Worm (Caenorhabditis elegans) whole organism, mixed stage, embryonic: Measurements from ENCODE around the gene C50D2.2.
A peak's percentile ranks its signal among the peaks of the same experiment; 100 is the strongest.

Experiments
- M03D4.4 ChIP-seq: sonication (generic microtip); optimal IDR thresholded peaks from 2 replicates; lab custom pipeline; 2017; ENCODE audit warnings: mild to moderate bottlenecking, missing genetic modification characterization, missing compliant biosample characterization
- bed-3 ChIP-seq: fragments of 200-800 bp; sonication (Bioruptor generic); optimal IDR thresholded peaks from 3 replicates; lab custom pipeline; 2018; ENCODE audit warnings: mild to moderate bottlenecking, missing genetic modification characterization, moderate library complexity, missing compliant biosample characterization
- blmp-1 ChIP-seq: fragments of 150-350 bp; optimal IDR thresholded peaks from 2 replicates; lab custom pipeline; 2014; ENCODE audit warnings: missing biosample characterization, missing genetic modification characterization
- ceh-39 ChIP-seq: fragments of 150-350 bp; optimal IDR thresholded peaks from 2 replicates; lab custom pipeline; 2014; ENCODE audit warnings: missing biosample characterization, missing genetic modification characterization
- ceh-83 ChIP-seq: fragments of 200-800 bp; sonication (Bioruptor generic); optimal IDR thresholded peaks from 2 replicates; lab custom pipeline; 2018; ENCODE audit warnings: mild to moderate bottlenecking, missing genetic modification characterization, missing compliant biosample characterization
- ces-1 ChIP-seq: fragments of 150-350 bp; optimal IDR thresholded peaks from 2 replicates; lab custom pipeline; 2014; ENCODE audit warnings: missing biosample characterization, missing genetic modification reagents, missing genetic modification characterization
- cnd-1 ChIP-seq: fragments of 200-800 bp; sonication (Bioruptor generic); optimal IDR thresholded peaks from 2 replicates; lab custom pipeline; 2018; ENCODE audit warnings: mild to moderate bottlenecking, missing genetic modification characterization, missing compliant biosample characterization
- drap-1 ChIP-seq: fragments of 200-800 bp; sonication (Bioruptor generic); optimal IDR thresholded peaks from 3 replicates; lab custom pipeline; 2018; ENCODE audit warnings: mild to moderate bottlenecking, missing genetic modification characterization, missing compliant biosample characterization
- elt-1 ChIP-seq: sonication (generic microtip); optimal IDR thresholded peaks from 2 replicates; lab custom pipeline; 2017; ENCODE audit warnings: missing genetic modification characterization, mild to moderate bottlenecking, missing compliant biosample characterization, antibody characterized with exemption, moderate library complexity, borderline replicate concordance; ENCODE audit not compliant: insufficient read depth
- elt-3 ChIP-seq: fragments of 150-350 bp; optimal IDR thresholded peaks from 2 replicates; lab custom pipeline; 2014; ENCODE audit warnings: missing biosample characterization, missing genetic modification characterization
- hlh-1 ChIP-seq: fragments of 150-350 bp; optimal IDR thresholded peaks from 2 replicates; lab custom pipeline; 2014; ENCODE audit warnings: missing biosample characterization, missing genetic modification reagents, missing genetic modification characterization
- lin-13 ChIP-seq: fragments of 150-350 bp; optimal IDR thresholded peaks from 2 replicates; lab custom pipeline; 2014; ENCODE audit warnings: missing biosample characterization, missing genetic modification characterization
- lin-32 ChIP-seq: fragments of 200-800 bp; sonication (Bioruptor generic); optimal IDR thresholded peaks from 2 replicates; lab custom pipeline; 2018; ENCODE audit warnings: mild to moderate bottlenecking, missing genetic modification characterization, missing compliant biosample characterization
- lsy-2 ChIP-seq: fragments of 150-350 bp; optimal IDR thresholded peaks from 2 replicates; lab custom pipeline; 2014; ENCODE audit warnings: missing biosample characterization, missing genetic modification characterization
- mab-5 ChIP-seq: fragments of 150-350 bp; optimal IDR thresholded peaks from 2 replicates; lab custom pipeline; 2014; ENCODE audit warnings: missing biosample characterization, missing genetic modification characterization
- mep-1 ChIP-seq: fragments of 150-350 bp; optimal IDR thresholded peaks from 2 replicates; lab custom pipeline; 2017; ENCODE audit warnings: missing biosample characterization, missing genetic modification reagents, missing genetic modification characterization, inconsistent platforms
- mls-2 ChIP-seq: sonication (generic microtip); optimal IDR thresholded peaks from 2 replicates; lab custom pipeline; 2016; ENCODE audit warnings: mild to moderate bottlenecking, missing genetic modification characterization, moderate library complexity, missing compliant biosample characterization
- nhr-12 ChIP-seq: fragments of 150-350 bp; optimal IDR thresholded peaks from 2 replicates; lab custom pipeline; 2014; ENCODE audit warnings: missing biosample characterization, missing genetic modification characterization
- nhr-237 ChIP-seq: fragments of 150-350 bp; optimal IDR thresholded peaks from 2 replicates; lab custom pipeline; 2014; ENCODE audit warnings: missing biosample characterization, missing genetic modification characterization
- nhr-28 ChIP-seq: fragments of 150-350 bp; optimal IDR thresholded peaks from 2 replicates; lab custom pipeline; 2014; ENCODE audit warnings: missing biosample characterization, missing genetic modification characterization
- nhr-76 ChIP-seq: sonication (generic microtip); optimal IDR thresholded peaks from 2 replicates; lab custom pipeline; 2017; ENCODE audit warnings: missing biosample characterization, missing genetic modification characterization
- pha-4 ChIP-seq: fragments of 150-350 bp; optimal IDR thresholded peaks from 2 replicates; lab custom pipeline; 2018; ENCODE audit warnings: missing biosample characterization, missing genetic modification reagents, missing genetic modification characterization
- sem-2 ChIP-seq: fragments of 200-800 bp; sonication (Bioruptor generic); optimal IDR thresholded peaks from 2 replicates; lab custom pipeline; 2018; ENCODE audit warnings: mild to moderate bottlenecking, missing genetic modification characterization, missing compliant biosample characterization
- snpc-4 ChIP-seq: fragments of 150-350 bp; optimal IDR thresholded peaks from 2 replicates; lab custom pipeline; 2014; ENCODE audit warnings: missing biosample characterization, missing genetic modification characterization
- sptf-1 ChIP-seq: sonication (generic microtip); optimal IDR thresholded peaks from 2 replicates; lab custom pipeline; 2017; ENCODE audit warnings: mild to moderate bottlenecking, missing genetic modification characterization, moderate library complexity, missing compliant biosample characterization
- tbx-8 ChIP-seq: fragments of 200-800 bp; sonication (Bioruptor generic); optimal IDR thresholded peaks from 2 replicates; lab custom pipeline; 2018; ENCODE audit warnings: mild to moderate bottlenecking, missing genetic modification characterization, moderate library complexity, missing compliant biosample characterization
- unc-39 ChIP-seq: fragments of 150-350 bp; optimal IDR thresholded peaks from 2 replicates; lab custom pipeline; 2014; ENCODE audit warnings: missing biosample characterization, missing genetic modification characterization
- unc-62 ChIP-seq: fragments of 150-350 bp; optimal IDR thresholded peaks from 2 replicates; lab custom pipeline; 2014; ENCODE audit warnings: missing biosample characterization, missing genetic modification reagents, missing genetic modification characterization
- zip-8 ChIP-seq: fragments of 150-350 bp; optimal IDR thresholded peaks from 2 replicates; lab custom pipeline; 2014; ENCODE audit warnings: missing biosample characterization, missing genetic modification characterization
- ztf-11 ChIP-seq: fragments of 150-350 bp; optimal IDR thresholded peaks from 2 replicates; lab custom pipeline; 2014; ENCODE audit warnings: missing biosample characterization, missing genetic modification characterization

Gene C50D2.2

DNA sequence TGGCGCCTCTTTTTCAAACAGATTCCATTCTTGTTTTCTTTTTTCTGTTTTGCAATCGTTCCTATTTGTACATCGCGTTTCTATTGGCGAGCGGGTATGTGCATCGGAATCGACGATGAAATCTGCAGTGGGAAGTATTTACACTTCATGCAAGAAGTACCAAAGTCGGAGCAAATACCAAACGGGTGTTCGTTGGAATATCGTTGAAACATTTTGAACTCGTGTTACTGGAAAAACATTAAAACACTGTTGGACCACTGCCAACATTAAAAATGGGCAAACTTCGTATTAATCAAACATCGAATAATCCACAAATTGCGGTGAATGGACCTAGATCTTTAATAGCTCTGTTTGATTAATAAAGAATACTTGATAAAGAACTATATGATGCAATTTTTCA, 29.8 kb upstream of the C50D2.2 start, which contains the start of gene C23H3.9:
C23H3.9 (minus strand) TSS at position 101 of the 400 bp plus-strand sequence.
- TF ChIP-seq cnd-1 (tag; lab: Kevin White, UChicago) (no peak), nhr-76 (tag; lab: Kevin White, UChicago) (no peak), ces-1 (no peak), sptf-1 (tag; lab: Kevin White, UChicago) (no peak), sem-2 (GFP tag; lab: Kevin White, UChicago) (no peak), lin-13 (no peak), tbx-8 (GFP tag; lab: Kevin White, UChicago) (no peak), unc-39 (tag; lab: Kevin White, UChicago) (no peak), mep-1 (no peak), hlh-1 (tag; lab: Kevin White, UChicago) (no peak), lsy-2 (no peak), zip-8 (tag; lab: Kevin White, UChicago) (no peak), elt-3 (tag; lab: Kevin White, UChicago) (no peak)

DNA sequence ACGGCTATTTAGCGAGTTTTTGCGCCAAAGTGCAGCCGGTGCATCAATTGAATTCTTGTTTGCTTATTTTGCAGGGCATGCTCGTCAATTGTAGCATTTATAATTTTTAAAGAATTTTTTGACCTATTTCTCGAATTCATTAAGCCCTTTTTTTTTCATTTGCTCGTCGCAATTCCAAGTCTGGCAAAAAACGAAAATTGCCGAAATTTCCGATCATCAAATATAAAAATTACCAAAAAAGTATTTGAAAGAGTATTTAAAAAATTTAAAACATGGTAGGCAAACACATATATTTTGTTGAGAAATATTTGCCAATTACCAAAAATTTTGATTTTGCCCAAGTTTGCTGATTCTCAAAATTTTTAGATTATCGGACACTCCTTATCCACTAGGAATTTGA, 24.8 kb upstream of the C50D2.2 start, which contains the start of gene C50D2.6:
C50D2.6 (plus strand) TSS at position 301 of the 400 bp plus-strand sequence.
- TF ChIP-seq ceh-83 (GFP tag; lab: Kevin White, UChicago) (no peak), hlh-1 (tag; lab: Kevin White, UChicago) (no peak), nhr-237 (no peak), tbx-8 (GFP tag; lab: Kevin White, UChicago) (no peak), unc-62 (GFP tag; lab: Kevin White, UChicago) (no peak), ceh-39 (no peak), bed-3 (GFP tag; lab: Kevin White, UChicago) (no peak), sem-2 (GFP tag; lab: Kevin White, UChicago) (no peak), nhr-28 (tag; lab: Kevin White, UChicago) (no peak), ztf-11 (tag; lab: Kevin White, UChicago) (no peak), ces-1 (no peak), blmp-1 (no peak), lin-32 (GFP tag; lab: Kevin White, UChicago) (no peak), sptf-1 (tag; lab: Kevin White, UChicago) (no peak), nhr-12 (tag; lab: Kevin White, UChicago) (no peak)

DNA sequence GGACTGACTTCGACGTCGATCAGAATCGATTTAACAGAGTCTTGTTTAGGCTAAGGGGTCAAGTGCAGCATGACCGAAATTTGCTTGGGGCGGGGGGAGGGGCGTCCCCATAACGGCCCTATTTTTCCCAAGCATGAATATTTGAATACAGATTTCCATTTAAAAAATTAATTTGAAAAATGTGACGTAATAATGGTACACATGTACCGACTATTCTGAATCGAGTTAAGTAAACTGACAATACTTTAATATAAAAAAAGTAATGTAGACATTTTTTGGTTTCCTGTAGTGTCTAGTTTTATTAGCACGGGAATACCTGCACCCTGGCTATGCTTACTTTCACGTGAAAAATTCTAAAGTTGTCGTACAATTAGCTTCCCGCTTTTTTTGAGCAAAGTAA, 22.2 kb upstream of the C50D2.2 start:
- TF ChIP-seq zip-8 (tag; lab: Kevin White, UChicago) (peak; percentile 56), M03D4.4 (tag; lab: Kevin White, UChicago) (no peak)

DNA sequence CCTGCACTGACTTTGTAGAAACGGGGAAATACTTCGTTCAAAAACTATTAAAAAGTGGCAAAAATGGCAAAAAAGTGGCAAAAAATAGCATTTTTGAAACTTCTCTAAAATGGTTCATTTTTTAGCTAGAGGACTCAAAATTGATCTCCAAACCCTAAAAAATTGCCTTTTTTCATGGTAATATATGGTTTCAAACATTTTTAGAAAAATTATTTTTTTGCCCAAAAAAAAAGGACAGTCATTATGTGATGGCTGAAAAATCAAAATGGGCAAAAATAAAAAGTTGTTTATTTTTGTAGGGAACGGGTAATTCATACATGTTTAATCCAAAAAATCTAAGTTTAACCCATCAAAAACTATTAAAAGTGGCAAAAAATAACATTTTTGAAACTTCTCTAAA, 21.0 kb upstream of the C50D2.2 start:
- TF ChIP-seq ztf-11 (tag; lab: Kevin White, UChicago): no peak
- TF ChIP-seq snpc-4: no peak
- TF ChIP-seq mls-2: no peak
- no peak for TF ChIP-seq pha-4

DNA sequence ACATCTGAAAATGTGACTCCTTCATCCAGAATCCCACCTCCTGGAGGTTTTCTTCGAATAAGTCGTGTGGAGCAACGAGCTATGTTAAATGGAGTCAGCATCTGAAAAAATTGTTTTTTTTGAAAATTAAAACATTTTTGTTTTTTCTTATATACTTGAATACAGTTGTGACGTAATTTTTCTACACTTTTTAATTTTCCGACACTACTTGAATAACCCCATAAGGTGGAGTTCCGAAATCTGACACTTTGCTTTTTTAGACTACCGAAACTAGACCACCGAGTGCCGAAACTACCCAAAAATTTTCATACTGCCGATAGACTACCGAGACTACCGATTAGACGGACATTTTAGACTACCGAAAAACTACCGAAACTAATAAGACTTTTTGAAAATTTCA, 17.5 kb upstream of the C50D2.2 start, which contains the start of gene mcat-1:
mcat-1 (minus strand) TSS at position 101 of the 400 bp plus-strand sequence.
- TF ChIP-seq zip-8 (tag; lab: Kevin White, UChicago) (peak; percentile 1), elt-1 (tag; lab: Kevin White, UChicago) (no peak), lsy-2 (no peak)

DNA sequence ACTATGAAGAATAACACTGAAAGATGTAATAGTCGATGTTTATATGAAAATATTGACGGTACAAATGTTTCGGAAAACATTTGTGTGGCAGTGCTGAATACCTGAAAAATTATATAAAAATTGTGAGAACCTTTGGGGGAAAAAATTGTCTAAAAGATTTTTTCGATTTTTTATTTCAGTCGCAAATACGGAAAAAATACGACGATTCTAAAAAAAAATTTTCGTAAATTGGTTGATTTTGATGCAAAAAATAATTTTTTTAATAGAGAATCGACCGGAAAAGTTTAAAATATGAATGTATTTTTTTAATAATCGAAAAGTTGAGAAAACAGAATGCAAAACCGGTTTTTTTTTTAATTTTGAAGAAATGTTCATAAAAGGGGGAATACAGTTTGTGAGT, 13.8 kb upstream of the C50D2.2 start, which contains the start of gene C50D2.7:
C50D2.7 (minus strand) TSS at position 101 of the 400 bp plus-strand sequence.
- TF ChIP-seq ztf-11 (tag; lab: Kevin White, UChicago) (no peak), drap-1 (no peak), unc-62 (GFP tag; lab: Kevin White, UChicago) (no peak), mab-5 (tag; lab: Kevin White, UChicago) (no peak), blmp-1 (no peak), unc-39 (tag; lab: Kevin White, UChicago) (no peak), elt-3 (tag; lab: Kevin White, UChicago) (no peak), lin-13 (no peak)
